Worm (Caenorhabditis elegans) whole organism, midembryonic: ENCODE data around the gene F57G12.2.

ENCODE experiments used
- T22C8.4 ChIP-seq: fragments of 200-800 bp; sonication (Bioruptor generic); IDR thresholded peaks from 2 replicates; pipeline ENCODE4 v1.3.6; 2022; ENCODE audit warnings: missing genetic modification characterization, missing compliant biosample characterization
- cog-1 ChIP-seq: sonication (generic microtip); optimal IDR thresholded peaks from 2 replicates; lab custom pipeline; 2016; ENCODE audit warnings: missing genetic modification characterization, missing compliant biosample characterization
- flt-1 ChIP-seq: fragments of 200-800 bp; sonication (Bioruptor generic); IDR thresholded peaks from 2 replicates; pipeline ENCODE4 v1.3.6; 2022; ENCODE audit warnings: missing genetic modification characterization, missing compliant biosample characterization
- klf-2 ChIP-seq: fragments of 200-800 bp; sonication (Bioruptor generic); conservative IDR thresholded peaks from 2 replicates; pipeline ENCODE4 v1.3.6; 2022; ENCODE audit warnings: missing genetic modification reagents, missing genetic modification characterization, missing compliant biosample characterization
- ref-1 ChIP-seq: fragments of 200-800 bp; sonication (Bioruptor generic); conservative IDR thresholded peaks from 2 replicates; pipeline ENCODE4 v1.3.6; 2022; ENCODE audit warnings: missing genetic modification reagents, missing genetic modification characterization, missing compliant biosample characterization
- tab-1 ChIP-seq: fragments of 200-800 bp; sonication (Bioruptor generic); IDR thresholded peaks from 2 replicates; pipeline ENCODE4 v1.3.6; 2022; ENCODE audit warnings: missing genetic modification characterization, missing compliant biosample characterization
- ztf-23 ChIP-seq: fragments of 200-800 bp; sonication (Bioruptor generic); IDR thresholded peaks from 2 replicates; pipeline ENCODE4 v1.3.6; 2022; ENCODE audit warnings: missing genetic modification reagents, missing genetic modification characterization, missing compliant biosample characterization
- ztf-29 ChIP-seq: fragments of 200-800 bp; sonication (Bioruptor generic); IDR thresholded peaks from 2 replicates; pipeline ENCODE4 v1.3.6; 2022; ENCODE audit warnings: missing genetic modification reagents, missing genetic modification characterization, missing compliant biosample characterization

ce11 chrX:12142569-12142968, 17.3 kb downstream of the F57G12.2 start, which contains the start of gene M153.3:
- TF ChIP-seq klf-2 (GFP tag; lab: Robert Waterston, UW) (no peak), cog-1 (tag; lab: Kevin White, UChicago) (no peak), ref-1 (0 out of 2 replicates have a peak, but pooled peaks have one; percentile 26), ztf-23 (GFP tag; lab: Robert Waterston, UW) (no peak), T22C8.4 (no peak), flt-1 (GFP tag; lab: Robert Waterston, UW) (no peak), tab-1 (GFP tag; lab: Robert Waterston, UW) (no peak), ztf-29 (GFP tag; lab: Robert Waterston, UW) (no peak)
